Worm (Caenorhabditis elegans) whole organism, early embryonic: Measurements from ENCODE around the gene F40F9.3.

Source experiments
- F13C5.2 ChIP-seq: sonication (generic microtip); optimal IDR thresholded peaks from 2 replicates; lab custom pipeline; 2017; ENCODE audit warnings: mild to moderate bottlenecking, missing genetic modification characterization, inconsistent platforms, missing compliant biosample characterization
- hmg-4 ChIP-seq: fragments of 200-800 bp; sonication (Bioruptor generic); optimal IDR thresholded peaks from 2 replicates; lab custom pipeline; 2018; ENCODE audit warnings: mild to moderate bottlenecking, missing genetic modification characterization, missing compliant biosample characterization
- pes-1 ChIP-seq: fragments of 200-800 bp; sonication (Bioruptor generic); IDR thresholded peaks from 2 replicates; pipeline ENCODE4 v1.3.6; 2022; ENCODE audit warnings: missing genetic modification reagents, missing genetic modification characterization, missing compliant biosample characterization

ce11 chrV:9696715-9697114, 18.3 kb upstream of the F40F9.3 start, which contains the start of gene her-1:
- TF ChIP-seq pes-1 (GFP tag; lab: Robert Waterston, UW) (no peak), hmg-4 (no peak), F13C5.2 (no peak)
